ENCODE assay signal across 1 fruit fly cellular context in the genomic region with DNA sequence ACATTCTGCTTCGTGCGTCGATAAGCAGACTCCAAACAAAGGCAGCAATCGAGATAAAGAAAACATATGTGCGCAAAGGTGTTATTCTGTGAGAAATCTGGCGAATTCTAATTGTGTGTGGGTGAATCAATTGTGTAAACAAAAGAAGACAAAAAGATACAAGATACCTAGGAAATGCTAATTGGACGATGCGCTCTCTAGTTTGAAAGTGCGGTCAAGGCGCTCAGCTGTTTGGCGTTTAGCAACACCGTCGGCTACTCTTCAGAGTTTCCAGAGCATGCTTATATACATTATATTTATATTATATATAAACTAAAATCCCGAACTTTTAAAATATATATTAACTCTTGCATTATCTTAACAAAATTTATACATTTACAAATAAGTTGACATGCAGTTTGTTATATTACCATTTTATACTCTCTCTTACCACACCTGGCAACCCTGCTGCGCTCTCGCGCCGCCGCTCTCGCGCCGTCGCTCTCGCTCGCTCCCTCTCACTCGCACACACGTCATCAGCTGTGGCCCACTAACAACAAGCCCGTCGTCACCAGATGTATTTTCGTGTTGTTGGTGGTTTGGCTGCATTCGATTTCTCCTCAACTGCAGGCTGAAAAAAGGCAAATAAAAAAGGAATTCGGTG.
TF ChIP-seq lines count a peak whose summit lies in the region.

A gene (plus strand): TSS at position 551 of the 643 bp plus-strand sequence.

TF ChIP-seq in whole organism, embryonic, 481 proteins besides CTCF, POLR2A, EP300 and RAD21 (continued from another document and continues in another):
- TF ChIP-seq so (GFP tag; IDR thresholded peaks at IDR 0.05; lab: Robert Waterston, UW) (peak; percentile 98), CG10543 (GFP tag; optimal IDR thresholded peaks at IDR 0.05; lab: Kevin White, UChicago) (peak; percentile 98), Hand (GFP tag; optimal IDR thresholded peaks at IDR 0.05; lab: Kevin White, UChicago) (peak; percentile 96), emc (GFP tag; optimal IDR thresholded peaks at IDR 0.05; lab: Kevin White, UChicago) (peak; percentile 58), HLH4C (GFP tag; IDR thresholded peaks at IDR 0.05; lab: Robert Waterston, UW; ENCODE audit: partially characterized antibody) (0 out of 3 replicates have a peak, but pooled peaks have one; percentile 49), CG18262 (tag; optimal IDR thresholded peaks at IDR 0.05; lab: Kevin White, UChicago) (peak; percentile 99), CG18764 (GFP tag; optimal IDR thresholded peaks at IDR 0.05; lab: Kevin White, UChicago) (peak; percentile 97), CG31224 (GFP tag; IDR thresholded peaks at IDR 0.05; lab: Robert Waterston, UW) (peak; percentile 95), Sox100B (GFP tag; optimal IDR thresholded peaks at IDR 0.05; lab: Kevin White, UChicago) (peak; percentile 97), gfzf (GFP tag; optimal IDR thresholded peaks at IDR 0.05; lab: Kevin White, UChicago) (no peak), mld (GFP tag; IDR thresholded peaks at IDR 0.05; lab: Robert Waterston, UW; ENCODE audit: partially characterized antibody) (no peak), tna (GFP tag; IDR thresholded peaks at IDR 0.05; lab: Robert Waterston, UW; ENCODE audit: partially characterized antibody) (no peak), tap (tag; optimal IDR thresholded peaks at IDR 0.05; lab: Kevin White, UChicago) (peak; percentile 98), CG11247 (GFP tag; IDR thresholded peaks at IDR 0.05; lab: Robert Waterston, UW) (peak; percentile 98), CG10565 (GFP tag; optimal IDR thresholded peaks at IDR 0.05; lab: Kevin White, UChicago) (peak; percentile 88), CG18476 (GFP tag; optimal IDR thresholded peaks at IDR 0.05; lab: Kevin White, UChicago) (peak; percentile 93), amos (GFP tag; IDR thresholded peaks at IDR 0.05; lab: Robert Waterston, UW; ENCODE audit: partially characterized antibody) (no peak), oc (tag; optimal IDR thresholded peaks at IDR 0.05; lab: Kevin White, UChicago) (peak; percentile 96), CG34376 (GFP tag; optimal IDR thresholded peaks at IDR 0.05; lab: Kevin White, UChicago) (peak; percentile 96), CG31365 (tag; optimal IDR thresholded peaks at IDR 0.05; lab: Kevin White, UChicago) (peak; percentile 81), sna (GFP tag; IDR thresholded peaks at IDR 0.05; lab: Robert Waterston, UW; ENCODE audit: partially characterized antibody) (peak; percentile 54; the same call in 1 of the 2 replicates), CG15269 (tag; optimal IDR thresholded peaks at IDR 0.05; lab: Kevin White, UChicago) (peak; percentile 97), lab (GFP tag; optimal IDR thresholded peaks at IDR 0.05; lab: Kevin White, UChicago) (peak; percentile 99), Atf6 (GFP tag; IDR thresholded peaks at IDR 0.05; lab: Robert Waterston, UW) (peak; percentile 98), CG42726 (GFP tag; IDR thresholded peaks at IDR 0.05; lab: Robert Waterston, UW; ENCODE audit: partially characterized antibody) (no peak), CG17186 (GFP tag; optimal IDR thresholded peaks at IDR 0.05; lab: Kevin White, UChicago) (peak; percentile 92), ac (GFP tag; optimal IDR thresholded peaks at IDR 0.05; lab: Kevin White, UChicago) (peak; percentile 95), CG18619 (GFP tag; optimal IDR thresholded peaks at IDR 0.05; lab: Kevin White, UChicago) (peak; percentile 96), CG7745 (tag; optimal IDR thresholded peaks at IDR 0.05; lab: Kevin White, UChicago) (peak; percentile 83), cwo (GFP tag; optimal IDR thresholded peaks at IDR 0.05; lab: Kevin White, UChicago) (peak; percentile 95), HmgZ (tag; optimal IDR thresholded peaks at IDR 0.05; lab: Kevin White, UChicago) (peak; percentile 97), onecut (GFP tag; IDR thresholded peaks at IDR 0.05; lab: Robert Waterston, UW) (peak; percentile 95), lola (GFP tag; optimal IDR thresholded peaks at IDR 0.05; lab: Kevin White, UChicago) (peak in 1 of 3 experiments; percentile 98), Atf3 (GFP tag; optimal IDR thresholded peaks at IDR 0.05; lab: Kevin White, UChicago) (peak; percentile 71), CG12769 (tag; optimal IDR thresholded peaks at IDR 0.05; lab: Kevin White, UChicago) (peak; percentile 86), CG16813 (GFP tag; IDR thresholded peaks at IDR 0.05; lab: Robert Waterston, UW; ENCODE audit: partially characterized antibody) (peak; percentile 29; the same call in 1 of the 3 replicates), CG33557 (GFP tag; optimal IDR thresholded peaks at IDR 0.05; lab: Kevin White, UChicago) (peak; percentile 97), mirr (GFP tag; optimal IDR thresholded peaks at IDR 0.05; lab: Kevin White, UChicago) (peak; percentile 85), insv (GFP tag; optimal IDR thresholded peaks at IDR 0.05; lab: Kevin White, UChicago) (peak; percentile 76 to 98), tgo (GFP tag; IDR thresholded peaks at IDR 0.05; lab: Robert Waterston, UW) (peak; percentile 99), Vsx1 (GFP tag; optimal IDR thresholded peaks at IDR 0.05; lab: Kevin White, UChicago) (peak; percentile 95), cato (GFP tag; optimal IDR thresholded peaks at IDR 0.05; lab: Kevin White, UChicago; ENCODE audit: borderline replicate concordance) (peak; percentile 95), CG17612 (GFP tag; IDR thresholded peaks at IDR 0.05; lab: Robert Waterston, UW) (peak; percentile 96), disco-r (GFP tag; optimal IDR thresholded peaks at IDR 0.05; lab: Kevin White, UChicago) (peak; percentile 4), dmrt11E (tag; optimal IDR thresholded peaks at IDR 0.05; lab: Kevin White, UChicago) (peak; percentile 99), seq (GFP tag; IDR thresholded peaks at IDR 0.05; lab: Robert Waterston, UW) (peak; percentile 98), CG31388 (GFP tag; optimal IDR thresholded peaks at IDR 0.05; lab: Kevin White, UChicago) (peak; percentile 96), fd3F (GFP tag; optimal IDR thresholded peaks at IDR 0.05; lab: Kevin White, UChicago) (peak; percentile 96), CG4328 (GFP tag; optimal IDR thresholded peaks at IDR 0.05; lab: Kevin White, UChicago) (peak; percentile 97), wdn (GFP tag; IDR thresholded peaks at IDR 0.05; lab: Robert Waterston, UW) (peak; percentile 96), TFAM (GFP tag; optimal IDR thresholded peaks at IDR 0.05; lab: Kevin White, UChicago) (peak; percentile 91), D19B (GFP tag; optimal IDR thresholded peaks at IDR 0.05; lab: Kevin White, UChicago) (peak; percentile 94), bbx (GFP tag; IDR thresholded peaks at IDR 0.05; lab: Robert Waterston, UW; ENCODE audit: partially characterized antibody) (no peak; the same call in 1 of the 2 replicates), CG8290 (GFP tag; optimal IDR thresholded peaks at IDR 0.05; lab: Kevin White, UChicago) (peak; percentile 97), CG8290 (tag; optimal IDR thresholded peaks at IDR 0.05; lab: Kevin White, UChicago) (peak; percentile 89 to 91), CG9437 (GFP tag; optimal IDR thresholded peaks at IDR 0.05; lab: Kevin White, UChicago) (peak; percentile 93), Hsf (GFP tag; optimal IDR thresholded peaks at IDR 0.05; lab: Kevin White, UChicago) (peak; percentile 89), CG34224 (GFP tag; IDR thresholded peaks at IDR 0.05; lab: Robert Waterston, UW; ENCODE audit: partially characterized antibody) (no peak), stwl (tag; optimal IDR thresholded peaks at IDR 0.05; lab: Kevin White, UChicago) (peak; percentile 96), CG11093 (GFP tag; IDR thresholded peaks at IDR 0.05; lab: Robert Waterston, UW) (peak; percentile 96), shn (GFP tag; optimal IDR thresholded peaks at IDR 0.05; lab: Kevin White, UChicago) (peak; percentile 34), hkb (optimal IDR thresholded peaks at IDR 0.05; lab: Kevin White, UChicago) (peak; percentile 20), hkb (GFP tag; IDR thresholded peaks at IDR 0.05; lab: Robert Waterston, UW) (peak; percentile 99), Lhr (GFP tag; optimal IDR thresholded peaks at IDR 0.05; lab: Kevin White, UChicago) (peak; percentile 95), dati (GFP tag; IDR thresholded peaks at IDR 0.05; lab: Robert Waterston, UW) (peak; percentile 93), CG9215 (GFP tag; IDR thresholded peaks at IDR 0.05; lab: Robert Waterston, UW) (peak; percentile 96), Dip2 (GFP tag; IDR thresholded peaks at IDR 0.05; lab: Robert Waterston, UW) (peak; percentile 68), CG12299 (tag; optimal IDR thresholded peaks at IDR 0.05; lab: Kevin White, UChicago) (peak; percentile 96), Gsc (GFP tag; IDR thresholded peaks at IDR 0.05; lab: Robert Waterston, UW) (peak; percentile 89), abd-A (tag; optimal IDR thresholded peaks at IDR 0.05; lab: Kevin White, UChicago) (peak; percentile 90), D19A (tag; optimal IDR thresholded peaks at IDR 0.05; lab: Kevin White, UChicago) (peak; percentile 95), scrt (GFP tag; optimal IDR thresholded peaks at IDR 0.05; lab: Kevin White, UChicago) (peak; percentile 95), CG1647 (GFP tag; optimal IDR thresholded peaks at IDR 0.05; lab: Kevin White, UChicago) (peak; percentile 83), BEAF-32 (GFP tag; optimal IDR thresholded peaks at IDR 0.05; lab: Kevin White, UChicago) (peak; percentile 33), CG7963 (GFP tag; IDR thresholded peaks at IDR 0.05; lab: Robert Waterston, UW; ENCODE audit: partially characterized antibody) (no peak), peb (GFP tag; IDR thresholded peaks at IDR 0.05; lab: Robert Waterston, UW) (peak; percentile 97), Kr (GFP tag; optimal IDR thresholded peaks at IDR 0.05; lab: Kevin White, UChicago) (peak; percentile 94), az2 (GFP tag; optimal IDR thresholded peaks at IDR 0.05; lab: Kevin White, UChicago) (peak; percentile 97), klu (GFP tag; IDR thresholded peaks at IDR 0.05; lab: Robert Waterston, UW) (peak; percentile 97), lmd (GFP tag; IDR thresholded peaks at IDR 0.05; lab: Robert Waterston, UW) (peak; percentile 98), bsh (GFP tag; optimal IDR thresholded peaks at IDR 0.05; lab: Kevin White, UChicago) (peak; percentile 88 to 98), CG8388 (GFP tag; optimal IDR thresholded peaks at IDR 0.05; lab: Kevin White, UChicago) (peak; percentile 97), Dp (GFP tag; optimal IDR thresholded peaks at IDR 0.05; lab: Kevin White, UChicago) (peak; percentile 78), CG3163 (GFP tag; optimal IDR thresholded peaks at IDR 0.05; lab: Kevin White, UChicago) (peak; percentile 61), CG3995 (GFP tag; optimal IDR thresholded peaks at IDR 0.05; lab: Kevin White, UChicago) (peak; percentile 76), CG1602 (GFP tag; optimal IDR thresholded peaks at IDR 0.05; lab: Kevin White, UChicago) (peak; percentile 98), tio (GFP tag; optimal IDR thresholded peaks at IDR 0.05; lab: Kevin White, UChicago) (peak; percentile 94), CG11398 (GFP tag; optimal IDR thresholded peaks at IDR 0.05; lab: Kevin White, UChicago) (peak; percentile 72), pfk (GFP tag; optimal IDR thresholded peaks at IDR 0.05; lab: Kevin White, UChicago) (peak; percentile 68), CG17359 (tag; optimal IDR thresholded peaks at IDR 0.05; lab: Kevin White, UChicago) (peak; percentile 98), fd102C (GFP tag; optimal IDR thresholded peaks at IDR 0.05; lab: Kevin White, UChicago) (peak; percentile 86), CG17912 (GFP tag; optimal IDR thresholded peaks at IDR 0.05; lab: Kevin White, UChicago) (peak; percentile 88), CHES-1-like (GFP tag; optimal IDR thresholded peaks at IDR 0.05; lab: Kevin White, UChicago) (peak; percentile 60), fru (optimal IDR thresholded peaks at IDR 0.05; lab: Kevin White, UChicago) (no peak), CrebB (tag; optimal IDR thresholded peaks at IDR 0.05; lab: Kevin White, UChicago) (peak; percentile 95), CG9727 (GFP tag; optimal IDR thresholded peaks at IDR 0.05; lab: Kevin White, UChicago) (peak; percentile 99), croc (GFP tag; conservative IDR thresholded peaks at IDR 0.05; lab: Robert Waterston, UW) (peak; percentile 98), sug (tag; optimal IDR thresholded peaks at IDR 0.05; lab: Kevin White, UChicago) (peak; percentile 95), danr (GFP tag; IDR thresholded peaks at IDR 0.05; lab: Robert Waterston, UW) (peak; percentile 96), CoRest (tag; optimal IDR thresholded peaks at IDR 0.05; lab: Kevin White, UChicago) (peak; percentile 99), Elba2 (GFP tag; optimal IDR thresholded peaks at IDR 0.05; lab: Kevin White, UChicago) (peak; percentile 89), eyg (GFP tag; optimal IDR thresholded peaks at IDR 0.05; lab: Kevin White, UChicago) (peak; percentile 41), esg (GFP tag; conservative IDR thresholded peaks at IDR 0.05; lab: Robert Waterston, UW) (peak; percentile 98), CG10147 (GFP tag; optimal IDR thresholded peaks at IDR 0.05; lab: Kevin White, UChicago) (peak; percentile 97), CG6854 (GFP tag; optimal IDR thresholded peaks at IDR 0.05; lab: Kevin White, UChicago) (peak; percentile 98), ham (GFP tag; IDR thresholded peaks at IDR 0.05; lab: Robert Waterston, UW) (peak; percentile 90), Lim3 (GFP tag; IDR thresholded peaks at IDR 0.05; lab: Robert Waterston, UW) (peak; percentile 88), Blimp-1 (GFP tag; optimal IDR thresholded peaks at IDR 0.05; lab: Kevin White, UChicago) (peak; percentile 97), jing (GFP tag; optimal IDR thresholded peaks at IDR 0.05; lab: Kevin White, UChicago) (peak; percentile 90), CG16863 (GFP tag; optimal IDR thresholded peaks at IDR 0.05; lab: Kevin White, UChicago) (peak; percentile 78), CG8765 (GFP tag; IDR thresholded peaks at IDR 0.05; lab: Robert Waterston, UW) (peak; percentile 97), slp2 (GFP tag; optimal IDR thresholded peaks at IDR 0.05; lab: Kevin White, UChicago) (peak; percentile 83), fd96Cb (tag; optimal IDR thresholded peaks at IDR 0.05; lab: Kevin White, UChicago) (peak; percentile 98), CG16779 (GFP tag; IDR thresholded peaks at IDR 0.05; lab: Robert Waterston, UW) (peak; percentile 89), CG13775 (GFP tag; optimal IDR thresholded peaks at IDR 0.05; lab: Kevin White, UChicago) (peak; percentile 98), Doc2 (GFP tag; IDR thresholded peaks at IDR 0.05; lab: Robert Waterston, UW) (peak; percentile 93), CG15601 (tag; optimal IDR thresholded peaks at IDR 0.05; lab: Kevin White, UChicago) (peak; percentile 97), NFAT (GFP tag; IDR thresholded peaks at IDR 0.05; lab: Robert Waterston, UW) (peak; percentile 96), CG6689 (GFP tag; IDR thresholded peaks at IDR 0.05; lab: Robert Waterston, UW) (peak; percentile 98), CG8944 (GFP tag; optimal IDR thresholded peaks at IDR 0.05; lab: Kevin White, UChicago) (peak; percentile 79)
